Worm (Caenorhabditis elegans) whole organism, mixed stage, embryonic: ENCODE measurements around the gene fzo-1.

Source experiments
- M03D4.4 ChIP-seq: sonication (generic microtip); optimal IDR thresholded peaks from 2 replicates; lab custom pipeline; 2017; ENCODE audit warnings: mild to moderate bottlenecking, missing genetic modification characterization, missing compliant biosample characterization
- bed-3 ChIP-seq: fragments of 200-800 bp; sonication (Bioruptor generic); optimal IDR thresholded peaks from 3 replicates; lab custom pipeline; 2018; ENCODE audit warnings: mild to moderate bottlenecking, missing genetic modification characterization, moderate library complexity, missing compliant biosample characterization
- blmp-1 ChIP-seq: fragments of 150-350 bp; optimal IDR thresholded peaks from 2 replicates; lab custom pipeline; 2014; ENCODE audit warnings: missing biosample characterization, missing genetic modification characterization
- ceh-39 ChIP-seq: fragments of 150-350 bp; optimal IDR thresholded peaks from 2 replicates; lab custom pipeline; 2014; ENCODE audit warnings: missing biosample characterization, missing genetic modification characterization
- ceh-43 ChIP-seq: fragments of 200-800 bp; sonication (Bioruptor generic); optimal IDR thresholded peaks from 2 replicates; lab custom pipeline; 2018; ENCODE audit warnings: mild to moderate bottlenecking, missing genetic modification characterization, moderate library complexity, missing compliant biosample characterization
- ceh-83 ChIP-seq: fragments of 200-800 bp; sonication (Bioruptor generic); optimal IDR thresholded peaks from 2 replicates; lab custom pipeline; 2018; ENCODE audit warnings: mild to moderate bottlenecking, missing genetic modification characterization, missing compliant biosample characterization
- ces-1 ChIP-seq: fragments of 150-350 bp; optimal IDR thresholded peaks from 2 replicates; lab custom pipeline; 2014; ENCODE audit warnings: missing biosample characterization, missing genetic modification reagents, missing genetic modification characterization
- cnd-1 ChIP-seq: fragments of 200-800 bp; sonication (Bioruptor generic); optimal IDR thresholded peaks from 2 replicates; lab custom pipeline; 2018; ENCODE audit warnings: mild to moderate bottlenecking, missing genetic modification characterization, missing compliant biosample characterization
- drap-1 ChIP-seq: fragments of 200-800 bp; sonication (Bioruptor generic); optimal IDR thresholded peaks from 3 replicates; lab custom pipeline; 2018; ENCODE audit warnings: mild to moderate bottlenecking, missing genetic modification characterization, missing compliant biosample characterization
- elt-1 ChIP-seq: sonication (generic microtip); optimal IDR thresholded peaks from 2 replicates; lab custom pipeline; 2017; ENCODE audit warnings: missing genetic modification characterization, mild to moderate bottlenecking, missing compliant biosample characterization, antibody characterized with exemption, moderate library complexity, borderline replicate concordance; ENCODE audit not compliant: insufficient read depth
- elt-3 ChIP-seq: fragments of 150-350 bp; optimal IDR thresholded peaks from 2 replicates; lab custom pipeline; 2014; ENCODE audit warnings: missing biosample characterization, missing genetic modification characterization
- flh-1 ChIP-seq: fragments of 200-800 bp; sonication (Bioruptor generic); optimal IDR thresholded peaks from 2 replicates; lab custom pipeline; 2018; ENCODE audit warnings: mild to moderate bottlenecking, missing genetic modification characterization, moderate library complexity, missing compliant biosample characterization
- ham-2 ChIP-seq: fragments of 200-800 bp; sonication (Bioruptor generic); optimal IDR thresholded peaks from 2 replicates; lab custom pipeline; 2018; ENCODE audit warnings: mild to moderate bottlenecking, missing genetic modification characterization, missing compliant biosample characterization
- hlh-1 ChIP-seq: fragments of 150-350 bp; optimal IDR thresholded peaks from 2 replicates; lab custom pipeline; 2014; ENCODE audit warnings: missing biosample characterization, missing genetic modification reagents, missing genetic modification characterization
- mab-5 ChIP-seq: fragments of 150-350 bp; optimal IDR thresholded peaks from 2 replicates; lab custom pipeline; 2014; ENCODE audit warnings: missing biosample characterization, missing genetic modification characterization
- mep-1 ChIP-seq: fragments of 150-350 bp; optimal IDR thresholded peaks from 2 replicates; lab custom pipeline; 2017; ENCODE audit warnings: missing biosample characterization, missing genetic modification reagents, missing genetic modification characterization, inconsistent platforms
- mls-2 ChIP-seq: sonication (generic microtip); optimal IDR thresholded peaks from 2 replicates; lab custom pipeline; 2016; ENCODE audit warnings: mild to moderate bottlenecking, missing genetic modification characterization, moderate library complexity, missing compliant biosample characterization
- nhr-12 ChIP-seq: fragments of 150-350 bp; optimal IDR thresholded peaks from 2 replicates; lab custom pipeline; 2014; ENCODE audit warnings: missing biosample characterization, missing genetic modification characterization
- nhr-2 ChIP-seq: fragments of 150-350 bp; optimal IDR thresholded peaks from 2 replicates; lab custom pipeline; 2014; ENCODE audit warnings: missing biosample characterization, missing genetic modification characterization
- nhr-237 ChIP-seq: fragments of 150-350 bp; optimal IDR thresholded peaks from 2 replicates; lab custom pipeline; 2014; ENCODE audit warnings: missing biosample characterization, missing genetic modification characterization
- nhr-76 ChIP-seq: sonication (generic microtip); optimal IDR thresholded peaks from 2 replicates; lab custom pipeline; 2017; ENCODE audit warnings: missing biosample characterization, missing genetic modification characterization
- sem-2 ChIP-seq: fragments of 200-800 bp; sonication (Bioruptor generic); optimal IDR thresholded peaks from 2 replicates; lab custom pipeline; 2018; ENCODE audit warnings: mild to moderate bottlenecking, missing genetic modification characterization, missing compliant biosample characterization
- snpc-4 ChIP-seq: fragments of 150-350 bp; optimal IDR thresholded peaks from 2 replicates; lab custom pipeline; 2014; ENCODE audit warnings: missing biosample characterization, missing genetic modification characterization
- tbx-8 ChIP-seq: fragments of 200-800 bp; sonication (Bioruptor generic); optimal IDR thresholded peaks from 2 replicates; lab custom pipeline; 2018; ENCODE audit warnings: mild to moderate bottlenecking, missing genetic modification characterization, moderate library complexity, missing compliant biosample characterization
- unc-120 ChIP-seq: sonication (generic microtip); optimal IDR thresholded peaks from 2 replicates; lab custom pipeline; 2017; ENCODE audit warnings: missing genetic modification characterization, missing compliant biosample characterization; ENCODE audit not compliant: poor library complexity, severe bottlenecking
- unc-39 ChIP-seq: fragments of 150-350 bp; optimal IDR thresholded peaks from 2 replicates; lab custom pipeline; 2014; ENCODE audit warnings: missing biosample characterization, missing genetic modification characterization
- unc-62 ChIP-seq: fragments of 150-350 bp; optimal IDR thresholded peaks from 2 replicates; lab custom pipeline; 2014; ENCODE audit warnings: missing biosample characterization, missing genetic modification reagents, missing genetic modification characterization
- zip-8 ChIP-seq: fragments of 150-350 bp; optimal IDR thresholded peaks from 2 replicates; lab custom pipeline; 2014; ENCODE audit warnings: missing biosample characterization, missing genetic modification characterization
- ztf-11 ChIP-seq: fragments of 150-350 bp; optimal IDR thresholded peaks from 2 replicates; lab custom pipeline; 2014; ENCODE audit warnings: missing biosample characterization, missing genetic modification characterization

fzo-1 gene

ce11 chrII:5806563-5806962, 29.4 kb downstream of the fzo-1 start:
- no peak for TF ChIP-seq snpc-4 (tag; lab: Kevin White, UChicago)
- no peak for TF ChIP-seq unc-62
- TF ChIP-seq ceh-43, result no peak
- no peak for TF ChIP-seq mab-5
- no peak for TF ChIP-seq tbx-8
- TF ChIP-seq sem-2, result no peak
- no peak for TF ChIP-seq zip-8
- no peak for TF ChIP-seq ham-2 (GFP tag; lab: Kevin White, UChicago)
- no peak for TF ChIP-seq unc-39 (tag; lab: Kevin White, UChicago)
- no peak for TF ChIP-seq elt-3
- no peak for TF ChIP-seq bed-3
- TF ChIP-seq drap-1 (GFP tag; lab: Kevin White, UChicago), result no peak
- no peak for TF ChIP-seq ceh-83

- TF ChIP-seq nhr-12, result no peak
- TF ChIP-seq ceh-43, result no peak
- no peak for TF ChIP-seq ztf-11 (tag; lab: Kevin White, UChicago)
- no peak for TF ChIP-seq M03D4.4 (tag; lab: Kevin White, UChicago)
- TF ChIP-seq cnd-1, result no peak
- no peak for TF ChIP-seq nhr-76 (tag; lab: Kevin White, UChicago)
- TF ChIP-seq elt-3, result no peak
- no peak for TF ChIP-seq ces-1 (GFP tag; lab: Kevin White, UChicago)
- no peak for TF ChIP-seq nhr-237 (tag; lab: Kevin White, UChicago)
- no peak for TF ChIP-seq zip-8
These were observed 30.7 kb downstream of the fzo-1 start, which contains the start of gene K05F1.10 for ce11 chrII:5805303-5805702. Gene K05F1.10 (minus strand): TSS chrII:5805473.

ce11 chrII:5804288-5804687, 31.7 kb downstream of the fzo-1 start:
- TF ChIP-seq ces-1 (GFP tag; lab: Kevin White, UChicago) (no peak), zip-8 (peak; percentile 63)

- no peak for TF ChIP-seq unc-39 (tag; lab: Kevin White, UChicago)
These were observed 34.9 kb downstream of the fzo-1 start, which contains the start of the genes K05F1.9 and K05F1.1 for ce11 chrII:5801075-5801474. Gene K05F1.9 (minus strand): TSS chrII:5801175. Gene K05F1.1 (plus strand): TSS chrII:5801382.

- TF ChIP-seq ceh-43 (no peak), ceh-83 (no peak), nhr-237 (tag; lab: Kevin White, UChicago) (no peak), bed-3 (no peak), snpc-4 (tag; lab: Kevin White, UChicago) (no peak), mep-1 (tag; lab: Kevin White, UChicago) (no peak), mab-5 (no peak), tbx-8 (no peak), mls-2 (tag; lab: Kevin White, UChicago) (no peak), unc-39 (tag; lab: Kevin White, UChicago) (no peak), unc-62 (no peak), elt-3 (no peak), flh-1 (GFP tag; lab: Kevin White, UChicago) (no peak)
These were observed 36.5 kb downstream of the fzo-1 start, which contains the start of gene K05F1.8 for ce11 chrII:5799553-5799952. Gene K05F1.8 (minus strand): TSS chrII:5799653.

- no peak for TF ChIP-seq ces-1 (GFP tag; lab: Kevin White, UChicago)
- TF ChIP-seq flh-1 (GFP tag; lab: Kevin White, UChicago), result no peak
- no peak for TF ChIP-seq hlh-1 (tag; lab: Kevin White, UChicago)
- no peak for TF ChIP-seq mep-1 (tag; lab: Kevin White, UChicago)
- TF ChIP-seq cnd-1, result no peak
- no peak for TF ChIP-seq ceh-39 (tag; lab: Kevin White, UChicago)
- TF ChIP-seq unc-120, result no peak
- no peak for TF ChIP-seq ceh-83
- TF ChIP-seq elt-1, result no peak
- TF ChIP-seq drap-1 (GFP tag; lab: Kevin White, UChicago), result no peak
- no peak for TF ChIP-seq zip-8
- TF ChIP-seq, all 35 proteins: peak for 0
These were observed 38.5 kb downstream of the fzo-1 start, which contains the start of the genes msp-63 and msp-142 for ce11 chrII:5797348-5797977. Gene msp-63 (minus strand): TSS chrII:5797448. Gene msp-142 (plus strand): TSS chrII:5797927.

- TF ChIP-seq ham-2 (GFP tag; lab: Kevin White, UChicago) (no peak), blmp-1 (tag; lab: Kevin White, UChicago) (no peak), ceh-39 (tag; lab: Kevin White, UChicago) (no peak), nhr-2 (no peak), nhr-12 (no peak), bed-3 (no peak), ces-1 (GFP tag; lab: Kevin White, UChicago) (no peak), M03D4.4 (tag; lab: Kevin White, UChicago) (no peak)
- TF ChIP-seq, all 35 proteins: peak for 0
These were observed 41.8 kb downstream of the fzo-1 start, which contains the start of gene acdh-8 for ce11 chrII:5794195-5794594. Gene acdh-8 (plus strand): TSS chrII:5794495.
